Fruit fly (Drosophila melanogaster): ENCODE results near the gene CG32706.
A peak's percentile ranks its signal among the peaks of the same experiment; 100 is the strongest.

Gene CG32706

DNA sequence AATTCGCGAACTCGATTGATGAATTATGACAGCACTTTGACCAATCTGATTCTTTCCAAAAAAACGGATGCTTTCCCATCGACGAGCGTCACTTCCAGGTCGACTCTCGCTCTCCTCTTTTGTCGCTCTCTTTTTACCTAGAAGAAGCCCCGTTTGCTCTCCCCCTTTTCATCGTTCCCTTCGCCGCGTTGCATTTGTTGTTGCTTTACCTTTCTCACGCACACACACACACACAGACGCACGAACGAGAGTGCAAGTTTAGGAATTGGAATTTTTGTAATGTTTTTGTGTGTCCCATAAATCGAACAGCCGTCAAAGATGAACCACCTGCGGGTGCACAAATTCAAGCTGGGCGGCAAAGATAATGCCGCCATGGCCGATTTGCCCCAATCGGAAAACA, 38.0 kb upstream of the CG32706 start:
- TF ChIP-seq fd59A (GFP tag; optimal IDR thresholded peaks at IDR 0.05) (no peak), Sox15 (GFP tag; optimal IDR thresholded peaks at IDR 0.05) (no peak), CG8319 (GFP tag; optimal IDR thresholded peaks at IDR 0.05) (no peak), Hr38 (GFP tag; optimal IDR thresholded peaks at IDR 0.05) (no peak), dsx (GFP tag; optimal IDR thresholded peaks at IDR 0.05; ENCODE audit: poor library complexity, severe bottlenecking) (no peak), CG4318 (GFP tag; optimal IDR thresholded peaks at IDR 0.05) (no peak), CG10631 (GFP tag; optimal IDR thresholded peaks at IDR 0.05) (no peak), Hr4 (GFP tag; optimal IDR thresholded peaks at IDR 0.05) (no peak), svp (GFP tag) (no peak), CG6163 (GFP tag; IDR thresholded peaks at IDR 0.05) (no peak), CG32006 (GFP tag; optimal IDR thresholded peaks at IDR 0.05) (no peak), CG3919 (GFP tag; optimal IDR thresholded peaks at IDR 0.05) (no peak), CG11762 (GFP tag; optimal IDR thresholded peaks at IDR 0.05; ENCODE audit: insufficient read depth) (no peak), acj6 (GFP tag; optimal IDR thresholded peaks at IDR 0.05) (no peak), spab (GFP tag; optimal IDR thresholded peaks at IDR 0.05) (no peak), salr (GFP tag; optimal IDR thresholded peaks at IDR 0.05) (no peak), CG31627 (GFP tag; optimal IDR thresholded peaks at IDR 0.05) (no peak), Ets21C (GFP tag; optimal IDR thresholded peaks at IDR 0.05) (no peak), Hr39 (GFP tag; optimal IDR thresholded peaks at IDR 0.05) (no peak), CG1621 (tag; optimal IDR thresholded peaks at IDR 0.05) (no peak)

DNA sequence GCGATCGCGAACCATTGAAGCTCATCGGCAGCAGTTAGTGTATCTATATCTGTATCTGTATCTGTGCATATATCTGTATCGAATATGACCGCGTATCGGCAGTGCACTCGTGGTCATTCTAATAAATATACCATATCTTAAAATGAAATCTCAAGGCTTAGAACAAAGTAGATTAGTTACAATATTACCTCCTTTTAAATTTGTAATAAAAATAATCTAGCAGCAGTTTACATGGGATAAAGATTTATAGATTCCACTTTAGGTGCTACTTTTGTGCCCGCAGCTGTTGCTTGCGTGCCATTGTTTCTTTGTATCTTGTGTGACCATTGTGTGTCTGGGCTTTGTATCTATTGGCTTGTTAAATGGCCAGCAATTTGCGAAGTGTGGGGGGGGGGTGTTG, 26.9 kb upstream of the CG32706 start:
- no peak for TF ChIP-seq Hr38 (GFP tag; optimal IDR thresholded peaks at IDR 0.05)
- peak; percentile 71 for TF ChIP-seq CG6854 (GFP tag; optimal IDR thresholded peaks at IDR 0.05)
- peak; percentile 90 for TF ChIP-seq CG32006 (GFP tag; optimal IDR thresholded peaks at IDR 0.05)
- peak; percentile 79 for TF ChIP-seq Hr4 (GFP tag; optimal IDR thresholded peaks at IDR 0.05)
- TF ChIP-seq vri (GFP tag; optimal IDR thresholded peaks at IDR 0.05) = no peak
- peak; percentile 73 for TF ChIP-seq CG7368 (GFP tag; optimal IDR thresholded peaks at IDR 0.05)
- peak; percentile 78 for TF ChIP-seq Hr39 (GFP tag; optimal IDR thresholded peaks at IDR 0.05)
- peak; percentile 82 for TF ChIP-seq Sox102F (GFP tag; optimal IDR thresholded peaks at IDR 0.05)
- peak; percentile 83 for TF ChIP-seq esn (GFP tag; optimal IDR thresholded peaks at IDR 0.05)
- TF ChIP-seq CG8319 (GFP tag; optimal IDR thresholded peaks at IDR 0.05) = peak; percentile 71
- TF ChIP-seq spab (GFP tag; optimal IDR thresholded peaks at IDR 0.05) = peak; percentile 73
- peak; percentile 93 for TF ChIP-seq CG6163 (GFP tag; IDR thresholded peaks at IDR 0.05)
- peak; percentile 84 for TF ChIP-seq CG6276 (GFP tag; optimal IDR thresholded peaks at IDR 0.05)
- peak; percentile 76 for TF ChIP-seq CG1621 (tag; optimal IDR thresholded peaks at IDR 0.05)
- TF ChIP-seq Gug (GFP tag; IDR thresholded peaks at IDR 0.05) = peak; percentile 82
- TF ChIP-seq CG11762 (GFP tag; optimal IDR thresholded peaks at IDR 0.05; ENCODE audit: insufficient read depth) = peak; percentile 71
- TF ChIP-seq svp (GFP tag) = peak; percentile 82
- peak; percentile 83 for TF ChIP-seq lz (GFP tag; optimal IDR thresholded peaks at IDR 0.05)
- peak; percentile 74 for TF ChIP-seq CG6808 (GFP tag; optimal IDR thresholded peaks at IDR 0.05)
- no peak for TF ChIP-seq fkh (GFP tag; optimal IDR thresholded peaks at IDR 0.05)
- peak; percentile 77 for TF ChIP-seq CG3032 (tag; optimal IDR thresholded peaks at IDR 0.05)
- peak; percentile 85 for TF ChIP-seq CG6792 (GFP tag; optimal IDR thresholded peaks at IDR 0.05)
- TF ChIP-seq dac (GFP tag; optimal IDR thresholded peaks at IDR 0.05) = peak; percentile 68
- peak; percentile 85 for TF ChIP-seq CG34406 (GFP tag; optimal IDR thresholded peaks at IDR 0.05)
- TF ChIP-seq OdsH (GFP tag; optimal IDR thresholded peaks at IDR 0.05) = peak; percentile 85
- peak; percentile 79 for TF ChIP-seq Met (GFP tag; optimal IDR thresholded peaks at IDR 0.05)
- TF ChIP-seq Sox15 (GFP tag; optimal IDR thresholded peaks at IDR 0.05) = peak; percentile 63
- peak; percentile 75 for TF ChIP-seq dsx (GFP tag; optimal IDR thresholded peaks at IDR 0.05; ENCODE audit: poor library complexity, severe bottlenecking)
- TF ChIP-seq Lpt (GFP tag; optimal IDR thresholded peaks at IDR 0.05) = peak; percentile 85
- TF ChIP-seq CG10669 (GFP tag; optimal IDR thresholded peaks at IDR 0.05) = peak; percentile 84
- peak; percentile 89 for TF ChIP-seq pdm3 (GFP tag; optimal IDR thresholded peaks at IDR 0.05)
- peak; percentile 92 for TF ChIP-seq eg (GFP tag; IDR thresholded peaks at IDR 0.05)
- TF ChIP-seq CG3919 (GFP tag; optimal IDR thresholded peaks at IDR 0.05) = peak; percentile 86
- peak; percentile 26 for TF ChIP-seq Eip93F (GFP tag; optimal IDR thresholded peaks at IDR 0.05)
- peak; percentile 76 for TF ChIP-seq Eip75B (GFP tag; optimal IDR thresholded peaks at IDR 0.05)
- peak; percentile 81 for TF ChIP-seq cyc (GFP tag; optimal IDR thresholded peaks at IDR 0.05)
- TF ChIP-seq achi (GFP tag; optimal IDR thresholded peaks at IDR 0.05) = peak; percentile 87
- peak; percentile 92 for TF ChIP-seq CG8119 (GFP tag; IDR thresholded peaks at IDR 0.05)
- peak; percentile 75 for TF ChIP-seq CG4318 (GFP tag; optimal IDR thresholded peaks at IDR 0.05)
- TF ChIP-seq CG11294 (GFP tag; IDR thresholded peaks at IDR 0.05) = peak; percentile 70
- TF ChIP-seq CG9139 (GFP tag; optimal IDR thresholded peaks at IDR 0.05) = no peak
- peak; percentile 71 for TF ChIP-seq fd59A (GFP tag; optimal IDR thresholded peaks at IDR 0.05)
- TF ChIP-seq Smox (GFP tag; optimal IDR thresholded peaks at IDR 0.05) = peak; percentile 78

Data from whole organism, prepupa.